Fruit fly (Drosophila melanogaster) whole organism, wandering third instar larva: ENCODE results near the gene Nbr.

Experiments used
- CG9705 ChIP-seq: fragments of 200-800 bp; sonication (Bioruptor generic); optimal IDR thresholded peaks from 2 replicates; lab custom pipeline; 2018; ENCODE audit warnings: missing biosample characterization, mild to moderate bottlenecking, missing genetic modification characterization
- CrebA ChIP-seq: fragments of 200-800 bp; sonication (Bioruptor generic); optimal IDR thresholded peaks from 2 replicates; lab custom pipeline; 2016; ENCODE audit warnings: missing biosample characterization, mild to moderate bottlenecking, missing genetic modification characterization, borderline replicate concordance
- Dfd ChIP-seq: fragments of >200 bp; optimal IDR thresholded peaks from 2 replicates; lab custom pipeline; 2017; ENCODE audit warnings: missing biosample characterization, missing genetic modification characterization
- Dif ChIP-seq: fragments of 200-275, 200-300 bp; sonication (Bioruptor generic); optimal IDR thresholded peaks from 2 replicates; lab custom pipeline; 2018; ENCODE audit warnings: missing biosample characterization, missing genetic modification characterization; ENCODE audit not compliant: partially characterized antibody
- GATAd ChIP-seq: sonication (Bioruptor generic); optimal IDR thresholded peaks from 2 replicates; lab custom pipeline; 2016; ENCODE audit warnings: missing biosample characterization, missing genetic modification characterization
- HLH106 ChIP-seq: fragments of 200-800 bp; optimal IDR thresholded peaks from 3 replicates; lab custom pipeline; 2019; ENCODE audit warnings: missing biosample characterization, mild to moderate bottlenecking, missing genetic modification characterization, moderate library complexity
- Hnf4 ChIP-seq: fragments of 200-800 bp; sonication (Bioruptor generic); optimal IDR thresholded peaks from 2 replicates; lab custom pipeline; 2016; ENCODE audit warnings: missing biosample characterization, mild to moderate bottlenecking, missing genetic modification characterization
- Hr78 ChIP-seq: fragments of >200 bp; optimal IDR thresholded peaks from 2 replicates; lab custom pipeline; 2017; ENCODE audit warnings: missing biosample characterization, missing genetic modification characterization
- Hr83 ChIP-seq: fragments of 200-300 bp; sonication (Bioruptor generic); optimal IDR thresholded peaks from 2 replicates; lab custom pipeline; 2016; ENCODE audit warnings: missing biosample characterization, mild to moderate bottlenecking, missing genetic modification characterization, moderate library complexity; ENCODE audit not compliant: poor library complexity, severe bottlenecking
- Jra ChIP-seq: sonication (Bioruptor generic); optimal IDR thresholded peaks from 2 replicates; lab custom pipeline; 2016; ENCODE audit warnings: missing biosample characterization, missing genetic modification characterization
- Mio ChIP-seq: sonication (Bioruptor generic); optimal IDR thresholded peaks from 2 replicates; lab custom pipeline; 2016; ENCODE audit warnings: missing biosample characterization, missing genetic modification characterization
- Myc ChIP-seq: fragments of >200 bp; optimal IDR thresholded peaks from 2 replicates; lab custom pipeline; 2017
- N ChIP-seq: fragments of >200 bp; optimal IDR thresholded peaks from 2 replicates; lab custom pipeline; 2018; ENCODE audit warnings: missing biosample characterization, missing external identifiers, missing genetic modification characterization
- OdsH ChIP-seq: fragments of 200-800 bp; sonication (Bioruptor generic); optimal IDR thresholded peaks from 2 replicates; lab custom pipeline; 2016; ENCODE audit warnings: missing biosample characterization, mild to moderate bottlenecking, missing genetic modification characterization
- Rel ChIP-seq, 2 experiments: fragments of 200-800 bp; sonication (Bioruptor generic) in 1 of 2; optimal IDR thresholded peaks; 2 replicates in 1 of 2; 3 replicates in 1 of 2; lab custom pipeline; 2016 to 2019; ENCODE audit warnings: mild to moderate bottlenecking in 2 of 2, missing biosample characterization in 2 of 2, missing genetic modification characterization in 2 of 2, moderate library complexity in 1 of 2
- Sp1 ChIP-seq: fragments of 200-800 bp; sonication (Bioruptor generic); optimal IDR thresholded peaks from 3 replicates; lab custom pipeline; 2019; ENCODE audit warnings: missing biosample characterization, mild to moderate bottlenecking, missing genetic modification characterization, moderate library complexity
- brk ChIP-seq: fragments of 200-800 bp; sonication (Bioruptor generic); optimal IDR thresholded peaks from 2 replicates; lab custom pipeline; 2016; ENCODE audit warnings: missing biosample characterization, mild to moderate bottlenecking, missing genetic modification characterization
- dl ChIP-seq, 2 experiments: fragments of 175-275, 200-275 bp in 1 of 2; fragments of 200-275 bp in 1 of 2; sonication (Bioruptor generic); optimal IDR thresholded peaks; lab custom pipeline; 2018; ENCODE audit warnings: mild to moderate bottlenecking in 2 of 2, missing biosample characterization in 2 of 2, missing genetic modification characterization in 2 of 2, moderate library complexity in 2 of 2; ENCODE audit not compliant: partially characterized antibody in 2 of 2, insufficient read depth in 1 of 2
- dmrt93B ChIP-seq: fragments of 200-800 bp; sonication (Bioruptor generic); optimal IDR thresholded peaks from 2 replicates; lab custom pipeline; 2018; ENCODE audit warnings: missing biosample characterization, mild to moderate bottlenecking, missing genetic modification characterization
- dsf ChIP-seq: sonication (Bioruptor generic); optimal IDR thresholded peaks from 2 replicates; lab custom pipeline; 2016; ENCODE audit warnings: missing biosample characterization, missing genetic modification characterization, borderline replicate concordance
- ey ChIP-seq: fragments of 200-800 bp; sonication (Bioruptor generic); optimal IDR thresholded peaks from 2 replicates; lab custom pipeline; 2016; ENCODE audit warnings: missing biosample characterization, missing genetic modification characterization
- foxo ChIP-seq, 2 experiments: fragments of 200-800 bp; sonication (Bioruptor generic); optimal IDR thresholded peaks; 2 replicates in 1 of 2; 3 replicates in 1 of 2; lab custom pipeline; 2016 to 2017; ENCODE audit warnings: missing biosample characterization in 2 of 2, missing genetic modification characterization in 2 of 2
- fru ChIP-seq: fragments of 200-800 bp; sonication (Bioruptor generic); optimal IDR thresholded peaks from 3 replicates; lab custom pipeline; 2016; ENCODE audit warnings: missing biosample characterization, mild to moderate bottlenecking, missing genetic modification characterization
- jim ChIP-seq: fragments of 175-275, 200-325 bp; sonication (Bioruptor generic); optimal IDR thresholded peaks from 2 replicates; lab custom pipeline; 2016; ENCODE audit warnings: missing biosample characterization, mild to moderate bottlenecking, missing genetic modification characterization
- pan ChIP-seq: fragments of >200 bp; optimal IDR thresholded peaks from 2 replicates; lab custom pipeline; 2017
- psq ChIP-seq: fragments of 200-800 bp; sonication (Bioruptor generic); optimal IDR thresholded peaks from 3 replicates; lab custom pipeline; 2017; ENCODE audit warnings: missing biosample characterization, mild to moderate bottlenecking, missing genetic modification characterization, moderate library complexity
- rgr ChIP-seq: fragments of 200-800 bp; sonication (Bioruptor generic); optimal IDR thresholded peaks from 3 replicates; lab custom pipeline; 2016; ENCODE audit warnings: missing biosample characterization, mild to moderate bottlenecking, missing genetic modification characterization
- sage ChIP-seq: fragments of 200-800 bp; sonication (Bioruptor generic); optimal IDR thresholded peaks from 2 replicates; lab custom pipeline; 2016; ENCODE audit warnings: missing biosample characterization, mild to moderate bottlenecking, missing genetic modification characterization
- sv ChIP-seq: fragments of 200-800 bp; sonication (Bioruptor generic); optimal IDR thresholded peaks from 3 replicates; lab custom pipeline; 2016; ENCODE audit warnings: missing biosample characterization, missing genetic modification characterization
- tai ChIP-seq: sonication (Bioruptor generic); optimal IDR thresholded peaks from 2 replicates; lab custom pipeline; 2016; ENCODE audit warnings: missing biosample characterization, missing genetic modification characterization
- usp ChIP-seq: fragments of >200 bp; optimal IDR thresholded peaks from 2 replicates; lab custom pipeline; 2017; ENCODE audit warnings: missing biosample characterization, missing genetic modification characterization
- woc ChIP-seq: sonication (Bioruptor generic); optimal IDR thresholded peaks from 2 replicates; lab custom pipeline; 2016; ENCODE audit warnings: missing biosample characterization, mild to moderate bottlenecking, missing genetic modification characterization

Gene Nbr

dm6 chr2L:21162875-21163274, at the start of gene Nbr:
Gene Nbr, minus strand, starts transcription at chr2L:21163083.
- no peak for TF ChIP-seq OdsH (GFP tag; lab: Kevin White, UChicago)
- TF ChIP-seq Rel (GFP tag; optimal IDR thresholded peaks at IDR 0.05; lab: Kevin White, UChicago) = no peak
- peak; percentile 13 for TF ChIP-seq Rel (tag; optimal IDR thresholded peaks at IDR 0.05; lab: Kevin White, UChicago)
- TF ChIP-seq Dif = peak; percentile 58
- TF ChIP-seq rgr (GFP tag; lab: Kevin White, UChicago) = peak; percentile 35
- TF ChIP-seq Hr83 (GFP tag; lab: Kevin White, UChicago) = peak; percentile 49

dm6 chr2L:21206193-21206592, 43.3 kb upstream of the Nbr start, which contains the start of gene clumsy:
Gene clumsy, plus strand, starts transcription at chr2L:21206493.
- TF ChIP-seq Hr83 (GFP tag; lab: Kevin White, UChicago) (no peak), N (GFP tag; lab: Kevin White, UChicago) (no peak), Jra (no peak), jim (GFP tag; lab: Kevin White, UChicago) (no peak), brk (GFP tag; lab: Kevin White, UChicago) (no peak), Hr78 (GFP tag; lab: Kevin White, UChicago) (no peak), CrebA (no peak), woc (GFP tag; lab: Kevin White, UChicago) (no peak), GATAd (GFP tag; lab: Kevin White, UChicago) (no peak), psq (GFP tag; lab: Kevin White, UChicago) (no peak), Myc (lab: Kevin White, UChicago) (no peak), ey (GFP tag; lab: Kevin White, UChicago) (no peak), sv (GFP tag; lab: Kevin White, UChicago) (no peak), fru (GFP tag; lab: Kevin White, UChicago) (no peak)

dm6 chr2L:21202702-21203101, 39.8 kb upstream of the Nbr start, which contains the start of gene CG31988:
Gene CG31988, minus strand, starts transcription at chr2L:21202802.
- TF ChIP-seq sage (no peak), CG9705 (GFP tag; lab: Kevin White, UChicago) (no peak), tai (no peak), dmrt93B (GFP tag; lab: Kevin White, UChicago) (no peak), Dif (no peak), woc (GFP tag; lab: Kevin White, UChicago) (no peak), sv (GFP tag; lab: Kevin White, UChicago) (no peak), OdsH (GFP tag; lab: Kevin White, UChicago) (no peak), Mio (GFP tag; lab: Kevin White, UChicago) (no peak), usp (GFP tag; lab: Kevin White, UChicago) (no peak), Hnf4 (GFP tag; lab: Kevin White, UChicago) (no peak), fru (GFP tag; lab: Kevin White, UChicago) (no peak), Jra (no peak), N (GFP tag; lab: Kevin White, UChicago) (no peak), Hr78 (GFP tag; lab: Kevin White, UChicago) (no peak), ey (GFP tag; lab: Kevin White, UChicago) (no peak), jim (GFP tag; lab: Kevin White, UChicago) (no peak), CrebA (no peak), pan (lab: Kevin White, UChicago) (no peak)

- TF ChIP-seq jim (GFP tag; lab: Kevin White, UChicago) (no peak), dsf (no peak), fru (GFP tag; lab: Kevin White, UChicago) (no peak), N (GFP tag; lab: Kevin White, UChicago) (no peak), ey (GFP tag; lab: Kevin White, UChicago) (no peak), Rel (GFP tag; optimal IDR thresholded peaks at IDR 0.05; lab: Kevin White, UChicago) (no peak), Rel (tag; optimal IDR thresholded peaks at IDR 0.05; lab: Kevin White, UChicago) (no peak), Dfd (GFP tag; lab: Kevin White, UChicago) (peak; percentile 16), Hr83 (GFP tag; lab: Kevin White, UChicago) (no peak)
- TF ChIP-seq, all 38 proteins: peak for 1
Measured at dm6 chr2L:21200275-21200674, 37.4 kb upstream of the Nbr start, which contains the start of gene CG31624. Gene CG31624, minus strand, starts transcription at chr2L:21200375.

- no peak for TF ChIP-seq Hr83 (GFP tag; lab: Kevin White, UChicago)
- no peak for TF ChIP-seq foxo (GFP tag; optimal IDR thresholded peaks at IDR 0.05; lab: Kevin White, UChicago)
- TF ChIP-seq GATAd (GFP tag; lab: Kevin White, UChicago) = no peak
- no peak for TF ChIP-seq ey (GFP tag; lab: Kevin White, UChicago)
- no peak for TF ChIP-seq dl (GFP tag; optimal IDR thresholded peaks at IDR 0.05; lab: Kevin White, UChicago; ENCODE audit: insufficient read depth in 1 of 2, partially characterized antibody in 2 of 2)
- TF ChIP-seq fru (GFP tag; lab: Kevin White, UChicago) = no peak
- no peak for TF ChIP-seq Dif
- TF ChIP-seq Jra = no peak
- no peak for TF ChIP-seq usp (GFP tag; lab: Kevin White, UChicago)
- TF ChIP-seq sage = no peak
- no peak for TF ChIP-seq Myc (lab: Kevin White, UChicago)
- TF ChIP-seq Sp1 (GFP tag; lab: Kevin White, UChicago) = no peak
- TF ChIP-seq HLH106 = no peak
- TF ChIP-seq, all 38 proteins: peak for 0
Measured at dm6 chr2L:21198633-21199264, 35.9 kb upstream of the Nbr start, which contains the start of gene Ret. Gene Ret, minus strand, starts transcription at chr2L:21198762.
